Worm (Caenorhabditis elegans) whole organism, L3 larva: Measurements from ENCODE around the gene C42C1.8.

Experiments used
- ceh-28 ChIP-seq: fragments of 150-350 bp; optimal IDR thresholded peaks from 2 replicates; lab custom pipeline; 2014; ENCODE audit warnings: missing biosample characterization, missing genetic modification reagents, missing genetic modification characterization
- ceh-82 ChIP-seq: fragments of 150-350 bp; optimal IDR thresholded peaks from 2 replicates; lab custom pipeline; 2014; ENCODE audit warnings: missing biosample characterization, missing genetic modification characterization
- ceh-9 ChIP-seq: sonication (generic microtip); optimal IDR thresholded peaks from 2 replicates; lab custom pipeline; 2018; ENCODE audit warnings: missing biosample characterization, missing genetic modification characterization
- egl-5 ChIP-seq: fragments of 150-350 bp; optimal IDR thresholded peaks from 2 replicates; lab custom pipeline; 2017; ENCODE audit warnings: missing biosample characterization, missing genetic modification reagents, missing genetic modification characterization, inconsistent platforms
- elt-1 ChIP-seq: fragments of 150-350 bp; optimal IDR thresholded peaks from 2 replicates; lab custom pipeline; 2014; ENCODE audit warnings: missing biosample characterization, missing genetic modification characterization
- elt-2 ChIP-seq: sonication (generic microtip); optimal IDR thresholded peaks from 2 replicates; lab custom pipeline; 2016; ENCODE audit warnings: missing genetic modification reagents, mild to moderate bottlenecking, missing genetic modification characterization, missing compliant biosample characterization
- elt-3 ChIP-seq, 3 experiments: fragments of 150-350 bp in 1 of 3; sonication (generic microtip) in 2 of 3; optimal IDR thresholded peaks; 2 replicates in 2 of 3; 4 replicates in 1 of 3; lab custom pipeline; 2014 to 2017; ENCODE audit warnings: missing biosample characterization in 3 of 3, missing genetic modification characterization in 3 of 3
- eor-1 ChIP-seq, 2 experiments: fragments of 150-350 bp; optimal IDR thresholded peaks; 2 replicates each; lab custom pipeline; 2014 to 2018; ENCODE audit warnings: missing biosample characterization in 2 of 2, missing genetic modification characterization in 2 of 2
- fkh-10 ChIP-seq: sonication (generic microtip); optimal IDR thresholded peaks from 2 replicates; lab custom pipeline; 2017; ENCODE audit warnings: missing biosample characterization, missing genetic modification reagents, missing genetic modification characterization
- fos-1 ChIP-seq: fragments of 150-350 bp; optimal IDR thresholded peaks from 2 replicates; lab custom pipeline; 2014; ENCODE audit warnings: missing biosample characterization, missing genetic modification characterization
- hmg-11 ChIP-seq: sonication (generic microtip); optimal IDR thresholded peaks from 2 replicates; lab custom pipeline; 2016; ENCODE audit warnings: missing genetic modification characterization, missing compliant biosample characterization
- lin-15B ChIP-seq: fragments of 150-350 bp; optimal IDR thresholded peaks from 2 replicates; lab custom pipeline; 2014; ENCODE audit warnings: missing biosample characterization, missing genetic modification characterization
- lin-39 ChIP-seq: fragments of 150-350 bp; optimal IDR thresholded peaks from 2 replicates; lab custom pipeline; 2018; ENCODE audit warnings: missing biosample characterization, missing genetic modification reagents, missing genetic modification characterization
- lsy-12 ChIP-seq: sonication (generic microtip); optimal IDR thresholded peaks from 2 replicates; lab custom pipeline; 2016; ENCODE audit warnings: mild to moderate bottlenecking, missing genetic modification characterization, missing compliant biosample characterization
- mdl-1 ChIP-seq: fragments of 150-350 bp; optimal IDR thresholded peaks from 2 replicates; lab custom pipeline; 2014; ENCODE audit warnings: missing biosample characterization, missing genetic modification characterization
- mml-1 ChIP-seq: fragments of 150-350 bp; sonication (generic microtip); optimal IDR thresholded peaks from 3 replicates; lab custom pipeline; 2014; ENCODE audit warnings: missing biosample characterization, missing genetic modification characterization
- nfya-1 ChIP-seq: sonication (generic microtip); optimal IDR thresholded peaks from 2 replicates; lab custom pipeline; 2017; ENCODE audit warnings: missing genetic modification characterization, mild to moderate bottlenecking, missing compliant biosample characterization, antibody characterized with exemption, moderate library complexity; ENCODE audit not compliant: insufficient read depth
- nhr-11 ChIP-seq: fragments of 150-350 bp; optimal IDR thresholded peaks from 2 replicates; lab custom pipeline; 2014; ENCODE audit warnings: missing biosample characterization, missing genetic modification characterization
- nhr-23 ChIP-seq: fragments of 150-350 bp; optimal IDR thresholded peaks from 2 replicates; lab custom pipeline; 2014; ENCODE audit warnings: missing biosample characterization, missing genetic modification reagents, missing genetic modification characterization
- nhr-237 ChIP-seq: fragments of 150-350 bp; optimal IDR thresholded peaks from 2 replicates; lab custom pipeline; 2014; ENCODE audit warnings: missing biosample characterization, missing genetic modification characterization
- nhr-43 ChIP-seq: sonication (generic microtip); optimal IDR thresholded peaks from 2 replicates; lab custom pipeline; 2016; ENCODE audit warnings: mild to moderate bottlenecking, missing genetic modification characterization, missing compliant biosample characterization; ENCODE audit not compliant: poor library complexity, severe bottlenecking
- nhr-67 ChIP-seq: fragments of 150-350 bp; optimal IDR thresholded peaks from 2 replicates; lab custom pipeline; 2014; ENCODE audit warnings: missing biosample characterization, missing genetic modification characterization
- pha-4 ChIP-seq: fragments of 150-350 bp; optimal IDR thresholded peaks from 2 replicates; lab custom pipeline; 2014; ENCODE audit warnings: missing biosample characterization, missing genetic modification reagents, missing genetic modification characterization
- pqm-1 ChIP-seq: fragments of 150-350 bp; optimal IDR thresholded peaks from 2 replicates; lab custom pipeline; 2017; ENCODE audit warnings: missing biosample characterization, missing genetic modification characterization, inconsistent platforms
- sea-2 ChIP-seq: fragments of 150-350 bp; sonication (generic microtip); optimal IDR thresholded peaks from 4 replicates; lab custom pipeline; 2014; ENCODE audit warnings: missing biosample characterization, missing genetic modification reagents, missing genetic modification characterization
- snpc-4 ChIP-seq: fragments of 150-350 bp; optimal IDR thresholded peaks from 2 replicates; lab custom pipeline; 2014; ENCODE audit warnings: missing biosample characterization, missing genetic modification characterization
- tbx-2 ChIP-seq: sonication (generic microtip); optimal IDR thresholded peaks from 2 replicates; lab custom pipeline; 2016; ENCODE audit warnings: mild to moderate bottlenecking, missing genetic modification characterization, missing compliant biosample characterization
- unc-39 ChIP-seq: sonication (generic microtip); optimal IDR thresholded peaks from 4 replicates; lab custom pipeline; 2017; ENCODE audit warnings: missing biosample characterization, missing genetic modification characterization
- unc-62 ChIP-seq: fragments of 150-350 bp; sonication (generic microtip); optimal IDR thresholded peaks from 4 replicates; lab custom pipeline; 2014; ENCODE audit warnings: missing biosample characterization, missing genetic modification reagents, missing genetic modification characterization
- ztf-11 ChIP-seq: fragments of 150-350 bp; optimal IDR thresholded peaks from 2 replicates; lab custom pipeline; 2014; ENCODE audit warnings: missing biosample characterization, missing genetic modification characterization
- ztf-4 ChIP-seq: fragments of 150-350 bp; optimal IDR thresholded peaks from 2 replicates; lab custom pipeline; 2014; ENCODE audit warnings: missing biosample characterization, missing genetic modification characterization

The C42C1.8 gene

ce11 chrIV:12278507-12278906 lies 12.3 kb upstream of the C42C1.8 start, which contains the start of the genes tag-335 and vkmt-1:
TSS of gene tag-335 (minus strand) at chrIV:12278594.
TSS of gene vkmt-1 (plus strand) at chrIV:12278725.
- TF ChIP-seq sea-2 (GFP tag; lab: Kevin White, UChicago) (no peak), nhr-11 (tag; lab: Kevin White, UChicago) (no peak), nfya-1 (tag; lab: Kevin White, UChicago) (peak; percentile 35), lin-15B (peak; percentile 44), nhr-23 (tag; lab: Kevin White, UChicago) (peak; percentile 1), nhr-43 (tag; lab: Kevin White, UChicago) (peak; percentile 28)

DNA sequence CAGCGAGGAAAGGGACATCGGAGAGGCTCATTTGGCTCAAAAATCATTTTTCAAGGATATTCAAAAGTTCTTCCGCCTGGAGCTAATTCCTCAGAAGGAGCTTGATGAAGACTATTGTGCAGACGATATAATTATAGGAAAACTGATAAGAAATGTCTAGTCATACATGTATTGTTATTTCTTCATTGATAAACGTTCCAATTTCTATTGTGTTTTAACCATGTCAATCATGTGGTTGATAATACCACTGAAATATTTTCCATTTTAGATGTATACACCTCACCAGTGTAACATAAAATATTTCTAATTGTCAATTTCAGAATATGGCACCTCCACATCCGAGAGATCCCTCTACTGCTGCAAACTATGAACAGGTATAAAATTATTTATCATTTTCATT lies 11.5 kb upstream of the C42C1.8 start, which contains the start of gene ltah-1.1:
Gene ltah-1.1, plus strand, starts transcription at position 283 of the 400 bp plus-strand sequence.
- no peak for TF ChIP-seq lsy-12
- no peak for TF ChIP-seq ztf-4 (tag; lab: Kevin White, UChicago)
- TF ChIP-seq ceh-28 (tag; lab: Kevin White, UChicago): no peak
- TF ChIP-seq pqm-1 (tag; lab: Kevin White, UChicago): no peak
- peak; percentile 54 for TF ChIP-seq elt-2 (tag; lab: Kevin White, UChicago)
- TF ChIP-seq fos-1: no peak

DNA sequence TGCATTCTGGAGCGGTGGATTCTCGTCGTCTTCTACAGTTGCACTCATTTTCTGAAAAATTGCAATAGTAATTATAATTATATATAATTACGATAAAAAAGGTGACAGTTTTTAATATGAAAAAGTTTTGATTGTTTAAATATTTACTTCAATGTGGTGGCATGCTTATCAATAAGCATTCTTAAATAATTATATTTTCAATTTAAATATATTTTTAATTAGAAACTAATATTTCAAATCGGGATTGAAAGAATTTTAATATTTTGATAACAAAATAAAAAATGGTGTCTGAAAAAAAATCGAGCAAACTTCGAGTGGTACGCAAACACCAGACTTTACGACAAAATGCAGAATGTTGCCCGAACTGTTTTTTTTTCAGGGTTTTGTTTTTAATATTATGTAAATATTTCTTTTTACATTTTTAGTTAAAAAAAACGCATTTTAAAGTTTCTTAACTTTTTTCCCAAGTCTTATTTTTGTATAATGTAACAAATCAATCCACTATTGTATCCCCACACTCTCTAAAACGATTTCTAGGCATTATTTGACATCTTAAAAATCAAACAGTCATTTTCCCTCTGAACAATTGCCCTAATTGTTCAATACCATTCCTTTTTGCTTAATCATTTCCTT lies 8.6 kb upstream of the C42C1.8 start, which contains the start of the genes C42C1.12 and C42C1.19:
Gene C42C1.12, minus strand, starts transcription at position 51 of the 633 bp plus-strand sequence.
Gene C42C1.19, plus strand, starts transcription at position 583 of the 633 bp plus-strand sequence.
- peak; percentile 33 for TF ChIP-seq lin-15B
- TF ChIP-seq snpc-4 (tag; lab: Kevin White, UChicago): no peak
- no peak for TF ChIP-seq elt-3 (tag; optimal IDR thresholded peaks at IDR 0.05; lab: Kevin White, UChicago)
- TF ChIP-seq elt-2 (tag; lab: Kevin White, UChicago): peak; percentile 14
- TF ChIP-seq fos-1: no peak
- TF ChIP-seq pqm-1 (tag; lab: Kevin White, UChicago): no peak
- no peak for TF ChIP-seq tbx-2 (tag; lab: Kevin White, UChicago)
- no peak for TF ChIP-seq sea-2 (GFP tag; lab: Kevin White, UChicago)
- no peak for TF ChIP-seq eor-1 (tag; optimal IDR thresholded peaks at IDR 0.05; lab: Kevin White, UChicago)
- TF ChIP-seq fkh-10 (GFP tag; lab: Kevin White, UChicago): no peak
- peak; percentile 57 for TF ChIP-seq hmg-11
- TF ChIP-seq elt-1 (tag; lab: Kevin White, UChicago): no peak
- peak; percentile 49 for TF ChIP-seq pha-4 (tag; lab: Kevin White, UChicago)
- no peak for TF ChIP-seq nhr-67 (tag; lab: Kevin White, UChicago)
- no peak for TF ChIP-seq lsy-12
- TF ChIP-seq ceh-82 (tag; lab: Kevin White, UChicago): no peak

- no peak for TF ChIP-seq nfya-1 (tag; lab: Kevin White, UChicago)
- TF ChIP-seq mdl-1 (tag; lab: Kevin White, UChicago): no peak
- no peak for TF ChIP-seq mml-1 (tag; lab: Kevin White, UChicago)
- no peak for TF ChIP-seq nhr-43 (tag; lab: Kevin White, UChicago)
- TF ChIP-seq lin-39 (tag; lab: Kevin White, UChicago): no peak
- no peak for TF ChIP-seq sea-2 (GFP tag; lab: Kevin White, UChicago)
- no peak for TF ChIP-seq tbx-2 (tag; lab: Kevin White, UChicago)
- TF ChIP-seq, all 47 proteins: peak for 0
Measured at ce11 chrIV:12282873-12283272, 8.0 kb upstream of the C42C1.8 start, which contains the start of gene hpo-12. TSS of gene hpo-12 (plus strand) at chrIV:12283173.

DNA sequence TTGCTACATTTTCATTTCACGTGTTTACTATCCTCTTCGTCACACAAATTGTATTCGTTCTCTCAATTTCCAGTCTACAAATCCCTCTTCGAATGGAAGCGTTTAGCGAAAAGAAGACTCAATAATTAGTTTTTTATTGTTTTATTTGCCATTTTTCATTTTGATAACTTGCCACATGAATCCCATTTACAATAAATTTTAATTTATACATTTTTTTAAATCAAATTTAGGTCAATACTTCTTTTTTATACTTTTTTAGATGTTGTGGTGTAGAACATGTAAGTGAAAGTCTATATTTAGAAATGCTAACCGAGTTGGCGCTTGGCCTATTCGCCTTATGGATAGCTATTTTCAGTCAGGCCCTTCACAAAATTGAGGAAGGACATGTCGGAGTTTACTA lies 3.2 kb upstream of the C42C1.8 start, which contains the start of gene erl-1:
Gene erl-1, plus strand, starts transcription at position 301 of the 400 bp plus-strand sequence.
- TF ChIP-seq lin-15B: no peak
- no peak for TF ChIP-seq lsy-12
- TF ChIP-seq unc-39 (tag; lab: Kevin White, UChicago): no peak
- TF ChIP-seq nhr-23 (tag; lab: Kevin White, UChicago): no peak
- TF ChIP-seq snpc-4 (tag; lab: Kevin White, UChicago): no peak

DNA sequence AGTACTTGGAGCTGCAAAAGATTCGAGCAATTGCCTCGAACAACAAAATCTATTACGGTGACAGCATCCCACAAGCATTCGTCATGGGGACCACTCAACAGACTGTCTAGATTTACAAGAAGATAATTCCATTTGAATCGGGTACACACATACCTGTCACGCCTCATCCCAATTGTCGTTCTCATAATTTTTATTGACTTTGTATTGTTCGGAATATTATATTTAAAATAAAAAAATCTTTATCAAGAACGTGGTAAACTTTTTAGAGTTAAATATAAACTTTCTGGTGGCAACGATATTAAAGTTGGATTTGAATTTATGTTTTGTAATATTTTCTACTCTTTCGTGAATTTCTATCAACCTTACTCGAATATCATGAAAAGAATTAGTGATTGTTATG lies 1.7 kb upstream of the C42C1.8 start, which contains the start of gene C42C1.9:
Gene C42C1.9, plus strand, starts transcription at position 301 of the 400 bp plus-strand sequence.
- no peak for TF ChIP-seq nhr-237
- TF ChIP-seq egl-5: no peak
- TF ChIP-seq ceh-82 (tag; lab: Kevin White, UChicago): no peak
- no peak for TF ChIP-seq elt-3 (tag; optimal IDR thresholded peaks at IDR 0.05; lab: Kevin White, UChicago)
- TF ChIP-seq unc-62 (GFP tag; lab: Kevin White, UChicago): no peak
- TF ChIP-seq ceh-28 (tag; lab: Kevin White, UChicago): no peak
- TF ChIP-seq ceh-9: no peak
- TF ChIP-seq ztf-11: no peak
- no peak for TF ChIP-seq sea-2 (GFP tag; lab: Kevin White, UChicago)
